Fruit fly (Drosophila melanogaster) whole organism, embryonic: ENCODE results near the gene Ilk.

Experiments
- Abd-B ChIP-seq: fragments of 200-800 bp; sonication (Bioruptor generic); optimal IDR thresholded peaks from 2 replicates; lab custom pipeline; 2018; ENCODE audit warnings: missing biosample characterization, mild to moderate bottlenecking, missing genetic modification characterization, moderate library complexity
- Atf6 ChIP-seq: fragments of 200-800 bp; sonication (Bioruptor generic); IDR thresholded peaks from 2 replicates; pipeline ENCODE4 v1.3.6; 2022; ENCODE audit warnings: missing biosample characterization, missing genetic modification characterization
- Blimp-1 ChIP-seq: fragments of 200-800 bp; sonication (Bioruptor generic); optimal IDR thresholded peaks from 3 replicates; lab custom pipeline; 2018; ENCODE audit warnings: missing biosample characterization, missing genetic modification characterization, mild to moderate bottlenecking, moderate library complexity, missing genetic modification reagents
- CG1024 ChIP-seq: fragments of 200-800 bp; sonication (Bioruptor generic); IDR thresholded peaks from 2 replicates; pipeline ENCODE4 v1.3.6; 2022; ENCODE audit warnings: missing biosample characterization, missing genetic modification characterization
- CG10274 ChIP-seq: fragments of 200-800 bp; sonication (Bioruptor generic); optimal IDR thresholded peaks from 3 replicates; lab custom pipeline; 2017; ENCODE audit warnings: missing biosample characterization, mild to moderate bottlenecking, missing genetic modification characterization
- CG10431 ChIP-seq: fragments of 200-800 bp; sonication (Bioruptor generic); optimal IDR thresholded peaks from 3 replicates; lab custom pipeline; 2018; ENCODE audit warnings: missing biosample characterization, mild to moderate bottlenecking, missing genetic modification characterization
- CG12659 ChIP-seq: fragments of 200-800 bp; sonication (Bioruptor generic); optimal IDR thresholded peaks from 3 replicates; lab custom pipeline; 2017; ENCODE audit warnings: mild to moderate bottlenecking, missing biosample characterization, missing genetic modification reagents, missing genetic modification characterization
- CG12744 ChIP-seq: fragments of 200-800 bp; sonication (Bioruptor generic); optimal IDR thresholded peaks from 2 replicates; lab custom pipeline; 2016; ENCODE audit warnings: missing biosample characterization, missing genetic modification characterization
- CG13287 ChIP-seq: fragments of 200-800 bp; sonication (Bioruptor generic); IDR thresholded peaks from 2 replicates; pipeline ENCODE4 v1.3.6; 2022; ENCODE audit warnings: missing biosample characterization, missing genetic modification characterization; ENCODE audit not compliant: partially characterized antibody
- CG14441 ChIP-seq: fragments of 200-800 bp; sonication (Bioruptor generic); IDR thresholded peaks from 2 replicates; pipeline ENCODE4 v1.3.6; 2022; ENCODE audit warnings: missing biosample characterization, missing genetic modification characterization
- CG15696 ChIP-seq: fragments of 200-800 bp; sonication (Bioruptor generic); optimal IDR thresholded peaks from 2 replicates; lab custom pipeline; 2019; ENCODE audit warnings: missing biosample characterization, mild to moderate bottlenecking, missing genetic modification characterization, moderate library complexity
- CG16779 ChIP-seq: fragments of 200-800 bp; sonication (Bioruptor generic); IDR thresholded peaks from 2 replicates; pipeline ENCODE4 v1.3.6; 2022; ENCODE audit warnings: missing biosample characterization, missing genetic modification characterization
- CG16863 ChIP-seq: fragments of 200-800 bp; sonication (Bioruptor generic); optimal IDR thresholded peaks from 3 replicates; lab custom pipeline; 2016; ENCODE audit warnings: missing biosample characterization, missing genetic modification characterization
- CG1792 ChIP-seq: fragments of 200-800 bp; sonication (Bioruptor generic); optimal IDR thresholded peaks from 2 replicates; lab custom pipeline; 2016; ENCODE audit warnings: missing biosample characterization, missing genetic modification characterization
- CG2875 ChIP-seq: fragments of 200-800 bp; sonication (Bioruptor generic); optimal IDR thresholded peaks from 2 replicates; lab custom pipeline; 2017; ENCODE audit warnings: missing biosample characterization, mild to moderate bottlenecking, missing genetic modification characterization, missing genetic modification reagents
- CG31388 ChIP-seq: fragments of 200-800 bp; sonication (Bioruptor generic); optimal IDR thresholded peaks from 2 replicates; lab custom pipeline; 2016; ENCODE audit warnings: missing biosample characterization, missing genetic modification characterization
- CG32532 ChIP-seq: fragments of 200-800 bp; sonication (Bioruptor generic); IDR thresholded peaks from 2 replicates; pipeline ENCODE4 v1.3.6; 2022; ENCODE audit warnings: missing biosample characterization, missing genetic modification characterization
- CG4854 ChIP-seq: fragments of 200-800 bp; sonication (Bioruptor generic); optimal IDR thresholded peaks from 2 replicates; lab custom pipeline; 2016; ENCODE audit warnings: missing biosample characterization, missing genetic modification characterization, inconsistent platforms
- CG7839 ChIP-seq: fragments of 200-800 bp; sonication (Bioruptor generic); optimal IDR thresholded peaks from 3 replicates; lab custom pipeline; 2018; ENCODE audit warnings: missing biosample characterization, mild to moderate bottlenecking, missing genetic modification characterization, moderate library complexity
- CG9609 ChIP-seq: fragments of 200-800 bp; sonication (Bioruptor generic); optimal IDR thresholded peaks from 3 replicates; lab custom pipeline; 2016; ENCODE audit warnings: missing biosample characterization, missing genetic modification characterization
- Camta ChIP-seq: fragments of 200-800 bp; sonication (Bioruptor generic); optimal IDR thresholded peaks from 2 replicates; lab custom pipeline; 2016; ENCODE audit warnings: missing biosample characterization, missing genetic modification characterization
- CoRest ChIP-seq: fragments of 200-800 bp; sonication (Bioruptor generic); optimal IDR thresholded peaks from 3 replicates; lab custom pipeline; 2018; ENCODE audit warnings: missing biosample characterization, mild to moderate bottlenecking, missing genetic modification characterization, moderate library complexity
- Dref ChIP-seq: fragments of 200-800 bp; sonication (Bioruptor generic); IDR thresholded peaks from 2 replicates; pipeline ENCODE4 v1.3.6; 2022; ENCODE audit warnings: missing biosample characterization, missing genetic modification characterization
- Fer2 ChIP-seq: fragments of 200-800 bp; sonication (Bioruptor generic); optimal IDR thresholded peaks from 2 replicates; lab custom pipeline; 2018; ENCODE audit warnings: missing biosample characterization, mild to moderate bottlenecking, missing genetic modification characterization, moderate library complexity
- HmgZ ChIP-seq: fragments of 200-800 bp; sonication (Bioruptor generic); optimal IDR thresholded peaks from 2 replicates; lab custom pipeline; 2018; ENCODE audit warnings: missing biosample characterization, mild to moderate bottlenecking, missing genetic modification characterization
- Meics ChIP-seq: fragments of 200-800 bp; sonication (Bioruptor generic); optimal IDR thresholded peaks from 2 replicates; lab custom pipeline; 2017; ENCODE audit warnings: missing biosample characterization, mild to moderate bottlenecking, missing genetic modification characterization
- Pdp1 ChIP-seq, 2 experiments: fragments of 200-800 bp; sonication (Bioruptor generic); optimal IDR thresholded peaks; 3 replicates each; lab custom pipeline; 2016; ENCODE audit warnings: missing biosample characterization in 2 of 2, missing genetic modification characterization in 2 of 2, mild to moderate bottlenecking in 1 of 2, moderate library complexity in 1 of 2
- Rfx ChIP-seq: fragments of 200-800 bp; sonication (Bioruptor generic); IDR thresholded peaks from 2 replicates; pipeline ENCODE4 v1.3.6; 2022; ENCODE audit warnings: missing biosample characterization, missing genetic modification characterization
- Sox102F ChIP-seq: fragments of 200-800 bp; sonication (Bioruptor generic); optimal IDR thresholded peaks from 2 replicates; lab custom pipeline; 2018; ENCODE audit warnings: missing biosample characterization, mild to moderate bottlenecking, missing genetic modification characterization, moderate library complexity
- Tbp ChIP-seq: fragments of >200 bp; optimal IDR thresholded peaks from 2 replicates; lab custom pipeline; 2018; ENCODE audit warnings: missing biosample characterization, missing genetic modification characterization
- Vsx1 ChIP-seq: fragments of 200-800 bp; sonication (Bioruptor generic); optimal IDR thresholded peaks from 2 replicates; lab custom pipeline; 2017; ENCODE audit warnings: missing biosample characterization, mild to moderate bottlenecking, missing genetic modification characterization, missing genetic modification reagents
- Xbp1 ChIP-seq: fragments of 200-800 bp; sonication (Bioruptor generic); optimal IDR thresholded peaks from 3 replicates; lab custom pipeline; 2016; ENCODE audit warnings: missing biosample characterization, mild to moderate bottlenecking, missing genetic modification characterization
- br ChIP-seq: fragments of >200 bp; optimal IDR thresholded peaks from 2 replicates; lab custom pipeline; 2017
- cg ChIP-seq: fragments of 200-800 bp; sonication (Bioruptor generic); optimal IDR thresholded peaks from 3 replicates; lab custom pipeline; 2019; ENCODE audit warnings: missing biosample characterization, mild to moderate bottlenecking, missing genetic modification characterization, moderate library complexity
- crp ChIP-seq, 2 experiments: fragments of 200-800 bp; sonication (Bioruptor generic); optimal IDR thresholded peaks; 2 replicates in 1 of 2; 3 replicates in 1 of 2; lab custom pipeline; 2017; ENCODE audit warnings: missing biosample characterization in 2 of 2, missing genetic modification characterization in 2 of 2, mild to moderate bottlenecking in 1 of 2, moderate library complexity in 1 of 2
- dysf ChIP-seq: fragments of 200-800 bp; sonication (Bioruptor generic); IDR thresholded peaks from 3 replicates; pipeline ENCODE4 v1.3.6; 2022; ENCODE audit warnings: missing biosample characterization, missing genetic modification characterization
- ems ChIP-seq: fragments of 200-800 bp; sonication (Bioruptor generic); optimal IDR thresholded peaks from 3 replicates; lab custom pipeline; 2016; ENCODE audit warnings: missing biosample characterization, missing genetic modification characterization
- ftz-f1 ChIP-seq: fragments of 200-800 bp; sonication (Bioruptor generic); optimal IDR thresholded peaks from 2 replicates; lab custom pipeline; 2016; ENCODE audit warnings: missing biosample characterization, missing genetic modification characterization
- gcm2 ChIP-seq: fragments of 200-800 bp; sonication (Bioruptor generic); optimal IDR thresholded peaks from 2 replicates; lab custom pipeline; 2016; ENCODE audit warnings: missing biosample characterization, missing genetic modification characterization
- ham ChIP-seq: fragments of 200-800 bp; sonication (Bioruptor generic); IDR thresholded peaks from 2 replicates; pipeline ENCODE4 v1.3.6; 2022; ENCODE audit warnings: missing biosample characterization, missing genetic modification characterization
- nmo ChIP-seq: fragments of 200-800 bp; sonication (Bioruptor generic); optimal IDR thresholded peaks from 2 replicates; lab custom pipeline; 2018; ENCODE audit warnings: missing biosample characterization, mild to moderate bottlenecking, missing genetic modification characterization, moderate library complexity
- pum ChIP-seq: fragments of 200-800 bp; sonication (Bioruptor generic); optimal IDR thresholded peaks from 2 replicates; lab custom pipeline; 2016; ENCODE audit warnings: missing biosample characterization, missing genetic modification characterization
- slou ChIP-seq: fragments of 200-800 bp; sonication (Bioruptor generic); optimal IDR thresholded peaks from 3 replicates; lab custom pipeline; 2016; ENCODE audit warnings: missing biosample characterization, missing genetic modification characterization
- stc ChIP-seq: fragments of 200-800 bp; sonication (Bioruptor generic); IDR thresholded peaks from 2 replicates; pipeline ENCODE4 v1.3.6; 2022; ENCODE audit warnings: missing biosample characterization, missing genetic modification characterization
- tll ChIP-seq, 2 experiments: fragments of 200-800 bp in 1 of 2; fragments of >200 bp in 1 of 2; sonication (Bioruptor generic) in 1 of 2; optimal IDR thresholded peaks; 2 replicates each; lab custom pipeline; 2017 to 2019; ENCODE audit warnings: missing biosample characterization in 2 of 2, missing genetic modification characterization in 2 of 2, mild to moderate bottlenecking in 1 of 2, moderate library complexity in 1 of 2
- toy ChIP-seq: fragments of 200-800 bp; sonication (Bioruptor generic); IDR thresholded peaks from 2 replicates; pipeline ENCODE4 v1.3.6; 2022; ENCODE audit warnings: missing biosample characterization, missing genetic modification characterization
- trem ChIP-seq: fragments of 200-800 bp; optimal IDR thresholded peaks from 3 replicates; lab custom pipeline; 2019; ENCODE audit warnings: missing biosample characterization, mild to moderate bottlenecking, missing genetic modification characterization, moderate library complexity
- tx ChIP-seq: fragments of 200-800 bp; sonication (Bioruptor generic); optimal IDR thresholded peaks from 2 replicates; lab custom pipeline; 2016; ENCODE audit warnings: missing biosample characterization, missing genetic modification characterization
- vfl ChIP-seq: fragments of 200-800 bp; sonication (Bioruptor generic); optimal IDR thresholded peaks from 2 replicates; lab custom pipeline; 2016; ENCODE audit warnings: missing biosample characterization, missing genetic modification characterization
- wdn ChIP-seq: fragments of 200-800 bp; sonication (Bioruptor generic); IDR thresholded peaks from 2 replicates; pipeline ENCODE4 v1.3.6; 2022; ENCODE audit warnings: missing biosample characterization, missing genetic modification characterization
- yki ChIP-seq: fragments of >200 bp; optimal IDR thresholded peaks from 3 replicates; lab custom pipeline; 2018

Ilk gene

DNA sequence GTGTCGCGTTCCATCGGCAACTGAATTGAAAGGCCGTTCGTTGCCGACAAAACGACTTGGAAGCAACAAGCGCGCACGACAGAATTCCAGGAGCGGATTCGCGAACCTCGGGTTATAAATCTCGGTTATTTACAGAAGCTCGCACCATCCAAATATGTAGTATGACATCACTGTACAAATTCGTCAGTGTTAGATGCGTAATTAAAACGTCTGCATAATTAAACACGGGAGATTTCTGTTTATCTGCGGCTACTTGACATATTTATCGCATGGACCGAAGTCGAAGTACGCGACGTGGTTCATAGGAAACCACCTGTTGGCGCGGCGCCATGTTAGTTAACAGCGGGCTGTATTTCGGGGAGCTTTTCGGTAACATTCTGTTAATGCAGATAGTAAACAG is 44.8 kb upstream of the Ilk start, which contains the start of gene Ac78C (continued):
- TF ChIP-seq CG13287 (GFP tag; lab: Robert Waterston, UW) (peak; percentile 58), Blimp-1 (peak; percentile 74), CoRest (tag; lab: Kevin White, UChicago) (peak; percentile 78), Rfx (peak; percentile 95), tx (GFP tag; lab: Kevin White, UChicago) (peak; percentile 84), Tbp (no peak), slou (GFP tag; lab: Kevin White, UChicago) (peak; percentile 48), CG4854 (peak; percentile 80), CG32532 (GFP tag; lab: Robert Waterston, UW) (peak; percentile 91), CG1024 (GFP tag; lab: Robert Waterston, UW) (peak; percentile 49; the same call in 1 of the 2 replicates), HmgZ (tag; lab: Kevin White, UChicago) (peak; percentile 96), pum (peak; percentile 84), ham (GFP tag; lab: Robert Waterston, UW) (peak; percentile 42; the same call in 1 of the 2 replicates), vfl (peak; percentile 91), CG12659 (peak; percentile 72), nmo (GFP tag; lab: Kevin White, UChicago) (peak; percentile 57), gcm2 (GFP tag; lab: Kevin White, UChicago) (peak; percentile 74), Atf6 (GFP tag; lab: Robert Waterston, UW) (peak; percentile 90), br (lab: Kevin White, UChicago) (no peak), Xbp1 (peak; percentile 91), CG9609 (GFP tag; lab: Kevin White, UChicago) (peak; percentile 82), tll (GFP tag; optimal IDR thresholded peaks at IDR 0.05; lab: Kevin White, UChicago) (no peak), dysf (GFP tag; lab: Robert Waterston, UW) (peak; percentile 92), cg (GFP tag; lab: Kevin White, UChicago) (no peak), yki (lab: Kevin White, UChicago) (no peak), crp (GFP tag; optimal IDR thresholded peaks at IDR 0.05; lab: Kevin White, UChicago) (no peak), CG12744 (peak; percentile 90), Camta (GFP tag; lab: Kevin White, UChicago) (peak; percentile 78), Abd-B (peak; percentile 79), ftz-f1 (peak; percentile 36), CG16779 (peak; percentile 93), CG15696 (peak; percentile 49), stc (GFP tag; lab: Robert Waterston, UW) (peak; percentile 68; the same call in 1 of the 2 replicates), CG2875 (GFP tag; lab: Kevin White, UChicago) (peak; percentile 56), Meics (GFP tag; lab: Kevin White, UChicago) (peak; percentile 89), CG10431 (GFP tag; lab: Kevin White, UChicago) (no peak), CG16863 (GFP tag; lab: Kevin White, UChicago) (peak; percentile 83), toy (GFP tag; lab: Robert Waterston, UW) (peak; percentile 85), Fer2 (tag; lab: Kevin White, UChicago) (peak; percentile 88), ems (GFP tag; lab: Kevin White, UChicago) (peak; percentile 85), CG7839 (tag; lab: Kevin White, UChicago) (peak; percentile 90), CG10274 (GFP tag; lab: Kevin White, UChicago) (peak; percentile 75), wdn (GFP tag; lab: Robert Waterston, UW) (peak; percentile 90), trem (tag; lab: Kevin White, UChicago) (no peak), CG31388 (GFP tag; lab: Kevin White, UChicago) (peak; percentile 45), Vsx1 (peak; percentile 17), Sox102F (GFP tag; lab: Kevin White, UChicago) (peak; percentile 77), CG1792 (GFP tag; lab: Kevin White, UChicago) (peak; percentile 67), Pdp1 (GFP tag; optimal IDR thresholded peaks at IDR 0.05; lab: Kevin White, UChicago) (peak; percentile 87), Dref (GFP tag; lab: Robert Waterston, UW) (peak; percentile 32), CG14441 (peak; percentile 89)
